Worm (Caenorhabditis elegans) whole organism, mixed stage, embryonic: ENCODE measurements around the gene str-96.

Source experiments
- bed-3 ChIP-seq: fragments of 200-800 bp; sonication (Bioruptor generic); optimal IDR thresholded peaks from 3 replicates; lab custom pipeline; 2018; ENCODE audit warnings: mild to moderate bottlenecking, missing genetic modification characterization, moderate library complexity, missing compliant biosample characterization
- lin-13 ChIP-seq: fragments of 150-350 bp; optimal IDR thresholded peaks from 2 replicates; lab custom pipeline; 2014; ENCODE audit warnings: missing biosample characterization, missing genetic modification characterization
- nhr-12 ChIP-seq: fragments of 150-350 bp; optimal IDR thresholded peaks from 2 replicates; lab custom pipeline; 2014; ENCODE audit warnings: missing biosample characterization, missing genetic modification characterization
- nhr-237 ChIP-seq: fragments of 150-350 bp; optimal IDR thresholded peaks from 2 replicates; lab custom pipeline; 2014; ENCODE audit warnings: missing biosample characterization, missing genetic modification characterization
- pha-4 ChIP-seq: fragments of 150-350 bp; optimal IDR thresholded peaks from 2 replicates; lab custom pipeline; 2018; ENCODE audit warnings: missing biosample characterization, missing genetic modification reagents, missing genetic modification characterization

DNA sequence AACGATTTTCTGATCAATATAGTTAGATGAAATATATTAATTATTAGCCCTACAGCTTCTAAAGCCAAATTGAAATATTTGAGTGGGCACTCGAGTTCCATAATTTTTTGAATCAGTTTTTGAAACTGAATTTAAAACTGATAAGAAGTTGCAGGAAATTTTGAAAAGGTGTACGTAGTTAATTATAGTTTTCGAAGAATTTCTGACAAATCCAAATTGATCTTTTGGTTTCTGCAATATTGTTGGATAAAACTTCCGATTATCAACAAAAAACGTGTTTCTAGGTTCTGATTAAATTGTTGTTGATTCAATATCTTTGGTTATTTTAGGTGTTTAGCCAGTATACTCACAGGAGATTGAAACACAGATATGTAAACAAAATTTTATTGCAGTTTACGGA is 13.0 kb upstream of the str-96 start, which contains the start of gene T26H8.4:
- TF ChIP-seq lin-13: no peak
- TF ChIP-seq nhr-12 (tag; lab: Kevin White, UChicago): no peak
- TF ChIP-seq pha-4 (tag; lab: Kevin White, UChicago): no peak
- no peak for TF ChIP-seq bed-3 (GFP tag; lab: Kevin White, UChicago)
- no peak for TF ChIP-seq nhr-237
